Worm (Caenorhabditis elegans) whole organism, L4 larva: ENCODE measurements around the gene R07D5.2.

Source experiments
- F49E8.2 ChIP-seq: sonication (generic microtip); optimal IDR thresholded peaks from 2 replicates; lab custom pipeline; 2016; ENCODE audit warnings: missing compliant biosample characterization, mild to moderate bottlenecking, missing genetic modification characterization, borderline replicate concordance
- R02D3.7 ChIP-seq: fragments of 150-350 bp; sonication (generic microtip); optimal IDR thresholded peaks from 3 replicates; lab custom pipeline; 2014; ENCODE audit warnings: missing biosample characterization, missing genetic modification characterization
- Y48G9A.11 ChIP-seq: fragments of 200-800 bp; sonication (Bioruptor generic); IDR thresholded peaks from 2 replicates; pipeline ENCODE4 v1.3.6; 2022; ENCODE audit warnings: missing genetic modification reagents, missing genetic modification characterization, missing compliant biosample characterization
- aha-1 ChIP-seq: fragments of 150-350 bp; peaks from one replicate; lab custom pipeline; 2014; ENCODE audit warnings: missing biosample characterization, missing genetic modification characterization
- ceh-62 ChIP-seq: sonication (generic microtip); optimal IDR thresholded peaks from 2 replicates; lab custom pipeline; 2017; ENCODE audit warnings: missing biosample characterization, missing genetic modification characterization
- ceh-82 ChIP-seq: sonication (generic microtip); optimal IDR thresholded peaks from 2 replicates; lab custom pipeline; 2017; ENCODE audit warnings: missing biosample characterization, missing genetic modification characterization
- daf-12 ChIP-seq: fragments of 150-350 bp; optimal IDR thresholded peaks from 2 replicates; lab custom pipeline; 2014; ENCODE audit warnings: missing biosample characterization, missing genetic modification reagents, missing genetic modification characterization
- daf-19 ChIP-seq: fragments of 200-800 bp; sonication (Bioruptor generic); conservative IDR thresholded peaks from 2 replicates; pipeline ENCODE4 v1.3.6; 2022; ENCODE audit warnings: missing genetic modification characterization, missing compliant biosample characterization
- dmd-6 ChIP-seq: fragments of 200-800 bp; sonication (Bioruptor generic); IDR thresholded peaks from 2 replicates; pipeline ENCODE4 v1.3.6; 2022; ENCODE audit warnings: missing genetic modification reagents, missing genetic modification characterization, missing compliant biosample characterization
- dpl-1 ChIP-seq: fragments of 150-350 bp; optimal IDR thresholded peaks from 2 replicates; lab custom pipeline; 2014; ENCODE audit warnings: missing biosample characterization, missing genetic modification reagents, missing genetic modification characterization
- egl-27 ChIP-seq: sonication (generic microtip); optimal IDR thresholded peaks from 3 replicates; lab custom pipeline; 2017; ENCODE audit warnings: missing biosample characterization, missing genetic modification reagents, missing genetic modification characterization
- gei-8 ChIP-seq: fragments of 200-800 bp; sonication (Bioruptor generic); optimal IDR thresholded peaks from 2 replicates; lab custom pipeline; 2018; ENCODE audit warnings: mild to moderate bottlenecking, missing genetic modification characterization, missing compliant biosample characterization
- jun-1 ChIP-seq: fragments of 150-350 bp; optimal IDR thresholded peaks from 2 replicates; lab custom pipeline; 2014; ENCODE audit warnings: missing biosample characterization, missing genetic modification reagents, missing genetic modification characterization
- mep-1 ChIP-seq: fragments of 150-350 bp; sonication (generic microtip); optimal IDR thresholded peaks from 3 replicates; lab custom pipeline; 2014; ENCODE audit warnings: missing biosample characterization, missing genetic modification characterization
- sdz-12 ChIP-seq: fragments of 200-800 bp; sonication (Bioruptor generic); optimal IDR thresholded peaks from 2 replicates; lab custom pipeline; 2018; ENCODE audit warnings: mild to moderate bottlenecking, missing genetic modification characterization, missing compliant biosample characterization
- set-16 ChIP-seq: fragments of 200-800 bp; sonication (Bioruptor generic); IDR thresholded peaks from 2 replicates; pipeline ENCODE4 v1.3.6; 2022; ENCODE audit warnings: missing genetic modification reagents, missing genetic modification characterization, missing compliant biosample characterization
- tag-97 ChIP-seq: fragments of 200-800 bp; sonication (Bioruptor generic); IDR thresholded peaks from 2 replicates; pipeline ENCODE4 v1.3.6; 2022; ENCODE audit warnings: missing genetic modification characterization, missing compliant biosample characterization
- zip-11 ChIP-seq: fragments of 200-800 bp; sonication (Bioruptor generic); IDR thresholded peaks from 2 replicates; pipeline ENCODE4 v1.3.6; 2022; ENCODE audit warnings: missing genetic modification characterization, missing compliant biosample characterization
- ztf-7 ChIP-seq: fragments of 150-350 bp; optimal IDR thresholded peaks from 2 replicates; lab custom pipeline; 2014; ENCODE audit warnings: missing biosample characterization, missing genetic modification characterization

Gene R07D5.2

DNA sequence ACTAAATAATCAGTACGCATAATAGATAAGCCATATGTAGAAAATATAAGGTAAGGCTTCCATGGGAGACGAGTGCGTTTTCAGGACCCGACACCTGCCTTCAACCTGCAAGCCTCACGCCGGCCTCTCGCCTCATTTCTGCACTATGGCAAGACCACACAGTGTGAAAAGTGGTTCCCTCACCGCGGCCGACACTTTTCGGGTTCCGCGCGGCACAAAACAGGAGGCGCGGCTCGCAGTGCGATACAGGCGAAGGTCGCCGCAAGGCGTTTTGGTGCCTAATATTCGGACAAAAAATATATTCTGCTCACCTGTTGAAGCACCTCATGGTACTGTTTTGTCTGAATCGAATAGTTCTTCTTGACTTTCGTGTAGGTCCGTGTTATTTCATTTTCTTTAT lies 46.3 kb downstream of the R07D5.2 start:
- TF ChIP-seq set-16 (GFP tag; lab: Robert Waterston, UW), result peak; percentile 80
- TF ChIP-seq ztf-7, result no peak

DNA sequence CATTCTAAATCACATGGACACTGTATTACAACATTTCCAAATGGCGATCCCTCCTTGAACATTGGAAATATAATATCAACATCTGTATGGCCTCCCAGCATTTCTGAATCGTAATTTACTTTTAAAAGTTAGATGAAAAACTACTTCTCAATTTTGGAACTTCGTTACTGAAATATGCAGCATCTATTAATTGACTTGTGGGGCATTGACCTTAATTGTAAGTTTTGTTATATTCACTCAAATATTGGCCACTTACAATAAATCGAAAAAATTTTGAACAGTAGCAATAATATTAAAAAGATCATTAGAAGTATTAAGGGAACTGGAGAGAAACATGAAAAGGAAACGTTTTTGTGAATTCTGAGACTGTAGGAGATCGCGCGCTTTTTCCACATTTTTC lies 47.2 kb downstream of the R07D5.2 start, which contains the start of gene mam-6:
TSS of gene mam-6 (minus strand) at position 101 of the 400 bp plus-strand sequence.
- TF ChIP-seq gei-8, result no peak
- TF ChIP-seq zip-11 (GFP tag; lab: Robert Waterston, UW), result no peak
- no peak for TF ChIP-seq dpl-1 (GFP tag; lab: Kevin White, UChicago)
- no peak for TF ChIP-seq ceh-62
- TF ChIP-seq jun-1, result no peak
- TF ChIP-seq mep-1 (tag; lab: Kevin White, UChicago), result no peak
- no peak for TF ChIP-seq daf-12 (tag; lab: Kevin White, UChicago)
- TF ChIP-seq ceh-82 (tag; lab: Kevin White, UChicago), result no peak
- TF ChIP-seq sdz-12 (GFP tag; lab: Kevin White, UChicago), result no peak
- TF ChIP-seq F49E8.2 (tag; lab: Kevin White, UChicago), result no peak
- no peak for TF ChIP-seq tag-97
- no peak for TF ChIP-seq daf-19

DNA sequence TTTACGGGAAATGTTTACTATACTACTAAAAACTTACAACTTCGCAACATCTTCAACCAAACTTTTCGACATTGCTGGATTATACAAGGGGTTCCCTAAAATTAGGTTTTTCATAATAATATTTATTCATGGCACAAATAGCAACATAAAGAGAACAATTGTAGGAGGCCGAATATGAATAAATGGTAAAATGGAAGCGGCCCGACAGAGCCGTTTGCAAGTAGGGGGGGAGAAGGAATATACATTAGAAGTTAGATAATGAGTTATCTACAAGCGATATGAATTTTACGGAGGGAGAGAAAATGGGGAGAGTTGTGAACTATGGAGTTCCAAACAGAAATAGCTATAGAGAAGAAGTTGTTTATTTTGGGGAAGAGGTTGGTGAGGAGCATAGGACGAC lies 56.1 kb downstream of the R07D5.2 start, which contains the start of gene fbxa-96:
TSS of gene fbxa-96 (minus strand) at position 101 of the 400 bp plus-strand sequence.
- TF ChIP-seq Y48G9A.11 (GFP tag; lab: Robert Waterston, UW) (no peak), egl-27 (tag; lab: Kevin White, UChicago) (no peak), dmd-6 (GFP tag; lab: Robert Waterston, UW) (no peak), R02D3.7 (tag; lab: Kevin White, UChicago) (no peak), aha-1 (peak; percentile 9), daf-19 (no peak)
- TF ChIP-seq, all 104 proteins: peak for 1
